Worm (Caenorhabditis elegans) whole organism, midembryonic: Measurements from ENCODE around the gene ZK1240.5.

Experiments
- flt-1 ChIP-seq: fragments of 200-800 bp; sonication (Bioruptor generic); IDR thresholded peaks from 2 replicates; pipeline ENCODE4 v1.3.6; 2022; ENCODE audit warnings: missing genetic modification characterization, missing compliant biosample characterization
- klf-2 ChIP-seq: fragments of 200-800 bp; sonication (Bioruptor generic); conservative IDR thresholded peaks from 2 replicates; pipeline ENCODE4 v1.3.6; 2022; ENCODE audit warnings: missing genetic modification reagents, missing genetic modification characterization, missing compliant biosample characterization
- med-1 ChIP-seq: sonication (generic microtip); optimal IDR thresholded peaks from 2 replicates; lab custom pipeline; 2017; ENCODE audit warnings: missing genetic modification characterization, mild to moderate bottlenecking, missing compliant biosample characterization, antibody characterized with exemption, missing genetic modification reagents; ENCODE audit not compliant: insufficient read depth
- ztf-23 ChIP-seq: fragments of 200-800 bp; sonication (Bioruptor generic); IDR thresholded peaks from 2 replicates; pipeline ENCODE4 v1.3.6; 2022; ENCODE audit warnings: missing genetic modification reagents, missing genetic modification characterization, missing compliant biosample characterization
- ztf-29 ChIP-seq: fragments of 200-800 bp; sonication (Bioruptor generic); IDR thresholded peaks from 2 replicates; pipeline ENCODE4 v1.3.6; 2022; ENCODE audit warnings: missing genetic modification reagents, missing genetic modification characterization, missing compliant biosample characterization

- no peak for TF ChIP-seq ztf-29 (GFP tag; lab: Robert Waterston, UW)
- TF ChIP-seq flt-1 (GFP tag; lab: Robert Waterston, UW): no peak
- no peak for TF ChIP-seq ztf-23 (GFP tag; lab: Robert Waterston, UW)
- TF ChIP-seq klf-2 (GFP tag; lab: Robert Waterston, UW): no peak
- TF ChIP-seq med-1 (GFP tag; lab: Kevin White, UChicago): no peak
Measured at ce11 chrII:2292549-2292948, 25.2 kb downstream of the ZK1240.5 start.
